Worm (Caenorhabditis elegans): ENCODE data around the gene Y54G2A.32.

DNA sequence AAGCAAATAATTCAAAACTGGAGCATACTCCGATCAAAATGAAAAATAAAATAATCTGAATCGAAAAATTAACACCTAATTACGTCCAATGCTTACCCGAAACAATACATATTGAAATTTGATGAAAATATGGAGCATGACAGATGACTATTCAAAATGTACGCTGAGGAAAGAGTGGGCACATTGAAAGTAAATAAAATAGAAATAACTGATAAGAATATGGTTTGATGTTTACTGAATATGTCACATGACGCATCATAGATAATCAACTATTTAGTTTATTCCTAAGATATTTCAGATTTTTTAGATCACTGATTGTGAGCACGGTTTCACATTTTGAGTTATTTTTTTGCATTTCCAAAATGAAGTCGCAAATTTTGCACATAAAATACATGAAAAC is 5.4 kb upstream of the Y54G2A.32 start, which contains the start of gene Y54G2A.52:
- no peak for TF ChIP-seq rnt-1 (tag; optimal IDR thresholded peaks at IDR 0.05)
- no peak for TF ChIP-seq ceh-6 (GFP tag; optimal IDR thresholded peaks at IDR 0.05)
